Fruit fly (Drosophila melanogaster) whole organism, embryonic: ENCODE data around the gene Uev1A.
A peak's percentile ranks its signal among the peaks of the same experiment; 100 is the strongest.

Experiments used
- Aef1 ChIP-seq: fragments of 200-800 bp; sonication (Bioruptor generic); IDR thresholded peaks from 3 replicates; pipeline ENCODE4 v1.3.6; 2022; ENCODE audit warnings: missing biosample characterization, missing genetic modification characterization
- CG10366 ChIP-seq: fragments of 200-800 bp; sonication (Bioruptor generic); IDR thresholded peaks from 2 replicates; pipeline ENCODE4 v1.3.6; 2022; ENCODE audit warnings: missing biosample characterization, missing genetic modification characterization
- CG10431 ChIP-seq: fragments of 200-800 bp; sonication (Bioruptor generic); optimal IDR thresholded peaks from 3 replicates; lab custom pipeline; 2018; ENCODE audit warnings: missing biosample characterization, mild to moderate bottlenecking, missing genetic modification characterization
- CG10543 ChIP-seq: fragments of 200-800 bp; sonication (Bioruptor generic); optimal IDR thresholded peaks from 3 replicates; lab custom pipeline; 2017; ENCODE audit warnings: missing biosample characterization, mild to moderate bottlenecking, missing genetic modification characterization, moderate library complexity
- CG11247 ChIP-seq: fragments of 200-800 bp; sonication (Bioruptor generic); IDR thresholded peaks from 2 replicates; pipeline ENCODE4 v1.3.6; 2022; ENCODE audit warnings: missing biosample characterization, missing genetic modification characterization
- CG11504 ChIP-seq: fragments of 200-800 bp; sonication (Bioruptor generic); optimal IDR thresholded peaks from 3 replicates; lab custom pipeline; 2019; ENCODE audit warnings: missing biosample characterization, mild to moderate bottlenecking, missing genetic modification characterization, moderate library complexity
- CG12219 ChIP-seq: fragments of 200-800 bp; sonication (Bioruptor generic); optimal IDR thresholded peaks from 3 replicates; lab custom pipeline; 2018; ENCODE audit warnings: missing biosample characterization, mild to moderate bottlenecking, missing genetic modification characterization
- CG12299 ChIP-seq: fragments of 200-800 bp; sonication (Bioruptor generic); optimal IDR thresholded peaks from 2 replicates; lab custom pipeline; 2018; ENCODE audit warnings: missing biosample characterization, mild to moderate bottlenecking, missing genetic modification characterization
- CG12659 ChIP-seq: fragments of 200-800 bp; sonication (Bioruptor generic); optimal IDR thresholded peaks from 3 replicates; lab custom pipeline; 2017; ENCODE audit warnings: mild to moderate bottlenecking, missing biosample characterization, missing genetic modification reagents, missing genetic modification characterization
- CG15269 ChIP-seq: fragments of 200-800 bp; sonication (Bioruptor generic); optimal IDR thresholded peaks from 2 replicates; lab custom pipeline; 2018; ENCODE audit warnings: missing biosample characterization, mild to moderate bottlenecking, missing genetic modification characterization, moderate library complexity
- CG17568 ChIP-seq: fragments of 200-800 bp; sonication (Bioruptor generic); optimal IDR thresholded peaks from 2 replicates; lab custom pipeline; 2018; ENCODE audit warnings: missing biosample characterization, mild to moderate bottlenecking, missing genetic modification characterization, moderate library complexity
- CG18599 ChIP-seq: fragments of 200-800 bp; sonication (Bioruptor generic); optimal IDR thresholded peaks from 3 replicates; lab custom pipeline; 2017; ENCODE audit warnings: missing biosample characterization, missing genetic modification characterization, mild to moderate bottlenecking, moderate library complexity, missing genetic modification reagents
- CG2116 ChIP-seq: fragments of 200-800 bp; sonication (Bioruptor generic); optimal IDR thresholded peaks from 3 replicates; lab custom pipeline; 2018; ENCODE audit warnings: missing biosample characterization, mild to moderate bottlenecking, missing genetic modification characterization
- CG2678 ChIP-seq: fragments of 200-800 bp; sonication (Bioruptor generic); optimal IDR thresholded peaks from 3 replicates; lab custom pipeline; 2019; ENCODE audit warnings: missing biosample characterization, mild to moderate bottlenecking, missing genetic modification characterization, moderate library complexity
- CG33213 ChIP-seq: fragments of 200-800 bp; sonication (Bioruptor generic); optimal IDR thresholded peaks from 3 replicates; lab custom pipeline; 2016; ENCODE audit warnings: missing biosample characterization, missing genetic modification characterization
- CG3726 ChIP-seq: fragments of 200-800 bp; sonication (Bioruptor generic); IDR thresholded peaks from 3 replicates; pipeline ENCODE4, ENCODE4 v1.3.6; 2022; ENCODE audit warnings: missing biosample characterization, missing genetic modification characterization
- CG4404 ChIP-seq: fragments of 200-800 bp; sonication (Bioruptor generic); IDR thresholded peaks from 2 replicates; pipeline ENCODE4 v1.3.6; 2022; ENCODE audit warnings: missing biosample characterization, missing genetic modification characterization
- CG4707 ChIP-seq: fragments of 200-800 bp; sonication (Bioruptor generic); optimal IDR thresholded peaks from 2 replicates; lab custom pipeline; 2018; ENCODE audit warnings: missing biosample characterization, mild to moderate bottlenecking, missing genetic modification characterization, moderate library complexity
- CG6272 ChIP-seq: fragments of 200-800 bp; sonication (Bioruptor generic); IDR thresholded peaks from 2 replicates; pipeline ENCODE4 v1.3.6; 2022; ENCODE audit warnings: missing biosample characterization, missing genetic modification characterization
- CG6683 ChIP-seq: fragments of 200-800 bp; sonication (Bioruptor generic); optimal IDR thresholded peaks from 2 replicates; lab custom pipeline; 2017; ENCODE audit warnings: missing biosample characterization, mild to moderate bottlenecking, missing genetic modification characterization, missing genetic modification reagents
- CG9727 ChIP-seq: fragments of 200-800 bp; sonication (Bioruptor generic); optimal IDR thresholded peaks from 3 replicates; lab custom pipeline; 2017; ENCODE audit warnings: missing biosample characterization, mild to moderate bottlenecking, missing genetic modification characterization
- CG9797 ChIP-seq: fragments of 200-800 bp; sonication (Bioruptor generic); optimal IDR thresholded peaks from 3 replicates; lab custom pipeline; 2018; ENCODE audit warnings: missing biosample characterization, mild to moderate bottlenecking, missing genetic modification characterization
- CG9817 ChIP-seq: fragments of 200-800 bp; sonication (Bioruptor generic); optimal IDR thresholded peaks from 2 replicates; lab custom pipeline; 2018; ENCODE audit warnings: missing biosample characterization, mild to moderate bottlenecking, missing genetic modification characterization, moderate library complexity
- CG9932 ChIP-seq: fragments of 200-800 bp; sonication (Bioruptor generic); IDR thresholded peaks from 2 replicates; pipeline ENCODE4 v1.3.6; 2022; ENCODE audit warnings: missing biosample characterization, missing genetic modification characterization
- Camta ChIP-seq: fragments of 200-800 bp; sonication (Bioruptor generic); optimal IDR thresholded peaks from 2 replicates; lab custom pipeline; 2016; ENCODE audit warnings: missing biosample characterization, missing genetic modification characterization
- HLH3B ChIP-seq: fragments of 200-800 bp; sonication (Bioruptor generic); IDR thresholded peaks from 2 replicates; pipeline ENCODE4 v1.3.6; 2022; ENCODE audit warnings: missing biosample characterization, missing genetic modification characterization
- Hand ChIP-seq: fragments of 200-800 bp; sonication (Bioruptor generic); optimal IDR thresholded peaks from 2 replicates; lab custom pipeline; 2017; ENCODE audit warnings: mild to moderate bottlenecking, missing biosample characterization, missing genetic modification reagents, missing genetic modification characterization
- Hr78 ChIP-seq, 2 experiments: fragments of 200-800 bp in 1 of 2; fragments of >200 bp in 1 of 2; sonication (Bioruptor generic) in 1 of 2; optimal IDR thresholded peaks; 2 replicates each; lab custom pipeline; 2017 to 2019; ENCODE audit warnings: missing biosample characterization in 2 of 2, missing genetic modification characterization in 2 of 2, mild to moderate bottlenecking in 1 of 2, moderate library complexity in 1 of 2
- Lpt ChIP-seq: fragments of >200 bp; optimal IDR thresholded peaks from 2 replicates; lab custom pipeline; 2018; ENCODE audit warnings: missing biosample characterization, missing genetic modification characterization
- Max ChIP-seq: fragments of 200-800 bp; sonication (Bioruptor generic); optimal IDR thresholded peaks from 2 replicates; lab custom pipeline; 2016; ENCODE audit warnings: missing biosample characterization, mild to moderate bottlenecking, missing genetic modification characterization
- Poxn ChIP-seq: fragments of 200-800 bp; sonication (Bioruptor generic); IDR thresholded peaks from 2 replicates; pipeline ENCODE4 v1.3.6; 2022; ENCODE audit warnings: missing biosample characterization, missing genetic modification characterization
- Rfx ChIP-seq: fragments of 200-800 bp; sonication (Bioruptor generic); IDR thresholded peaks from 2 replicates; pipeline ENCODE4 v1.3.6; 2022; ENCODE audit warnings: missing biosample characterization, missing genetic modification characterization
- Spps ChIP-seq: fragments of 200-800 bp; sonication (Bioruptor generic); optimal IDR thresholded peaks from 2 replicates; lab custom pipeline; 2018; ENCODE audit warnings: missing biosample characterization, mild to moderate bottlenecking, missing genetic modification characterization
- Sry-β ChIP-seq: fragments of 200-800 bp; sonication (Bioruptor generic); optimal IDR thresholded peaks from 2 replicates; lab custom pipeline; 2018; ENCODE audit warnings: missing biosample characterization, mild to moderate bottlenecking, missing genetic modification characterization, moderate library complexity
- Tbp ChIP-seq: fragments of >200 bp; optimal IDR thresholded peaks from 2 replicates; lab custom pipeline; 2018; ENCODE audit warnings: missing biosample characterization, missing genetic modification characterization
- chinmo ChIP-seq: fragments of 200-800 bp; sonication (Bioruptor generic); IDR thresholded peaks from 4 replicates; pipeline ENCODE4 v1.3.6; 2022; ENCODE audit warnings: missing biosample characterization, missing genetic modification characterization; ENCODE audit not compliant: partially characterized antibody
- fd102C ChIP-seq: fragments of 200-800 bp; sonication (Bioruptor generic); optimal IDR thresholded peaks from 2 replicates; lab custom pipeline; 2018; ENCODE audit warnings: missing biosample characterization, mild to moderate bottlenecking, missing genetic modification characterization, moderate library complexity
- fd96Cb ChIP-seq: fragments of 200-800 bp; sonication (Bioruptor generic); optimal IDR thresholded peaks from 2 replicates; lab custom pipeline; 2018; ENCODE audit warnings: missing biosample characterization, mild to moderate bottlenecking, missing genetic modification characterization, moderate library complexity
- ftz-f1 ChIP-seq: fragments of 200-800 bp; sonication (Bioruptor generic); optimal IDR thresholded peaks from 2 replicates; lab custom pipeline; 2016; ENCODE audit warnings: missing biosample characterization, missing genetic modification characterization
- gfzf ChIP-seq: fragments of 200-800 bp; sonication (Bioruptor generic); optimal IDR thresholded peaks from 2 replicates; lab custom pipeline; 2016; ENCODE audit warnings: missing biosample characterization, mild to moderate bottlenecking, missing genetic modification characterization, moderate library complexity
- lab ChIP-seq: fragments of 200-800 bp; sonication (Bioruptor generic); optimal IDR thresholded peaks from 3 replicates; lab custom pipeline; 2017; ENCODE audit warnings: missing biosample characterization, missing genetic modification characterization, mild to moderate bottlenecking, moderate library complexity, missing genetic modification reagents
- pros ChIP-seq: fragments of 200-800 bp; sonication (Bioruptor generic); optimal IDR thresholded peaks from 3 replicates; lab custom pipeline; 2019; ENCODE audit warnings: missing biosample characterization, mild to moderate bottlenecking, missing genetic modification characterization, moderate library complexity
- rib ChIP-seq: fragments of 200-800 bp; sonication (Bioruptor generic); IDR thresholded peaks from 2 replicates; pipeline ENCODE4 v1.3.6; 2022; ENCODE audit warnings: missing biosample characterization, missing genetic modification characterization
- ro ChIP-seq: fragments of 200-800 bp; sonication (Bioruptor generic); IDR thresholded peaks from 2 replicates; pipeline ENCODE4 v1.3.6; 2022; ENCODE audit warnings: missing biosample characterization, missing genetic modification characterization
- tin ChIP-seq: fragments of 200-800 bp; sonication (Bioruptor generic); optimal IDR thresholded peaks from 3 replicates; lab custom pipeline; 2016; ENCODE audit warnings: missing biosample characterization, missing genetic modification characterization
- usp ChIP-seq: fragments of >200 bp; optimal IDR thresholded peaks from 2 replicates; lab custom pipeline; 2017; ENCODE audit warnings: missing biosample characterization, missing genetic modification characterization
- wek ChIP-seq: fragments of 200-800 bp; sonication (Bioruptor generic); optimal IDR thresholded peaks from 3 replicates; lab custom pipeline; 2018; ENCODE audit warnings: missing biosample characterization, mild to moderate bottlenecking, missing genetic modification characterization, moderate library complexity
- zen2 ChIP-seq: fragments of 200-800 bp; sonication (Bioruptor generic); IDR thresholded peaks from 3 replicates; pipeline ENCODE4 v1.3.6; 2022; ENCODE audit warnings: missing biosample characterization, missing genetic modification characterization; ENCODE audit not compliant: partially characterized antibody

Uev1A gene

DNA sequence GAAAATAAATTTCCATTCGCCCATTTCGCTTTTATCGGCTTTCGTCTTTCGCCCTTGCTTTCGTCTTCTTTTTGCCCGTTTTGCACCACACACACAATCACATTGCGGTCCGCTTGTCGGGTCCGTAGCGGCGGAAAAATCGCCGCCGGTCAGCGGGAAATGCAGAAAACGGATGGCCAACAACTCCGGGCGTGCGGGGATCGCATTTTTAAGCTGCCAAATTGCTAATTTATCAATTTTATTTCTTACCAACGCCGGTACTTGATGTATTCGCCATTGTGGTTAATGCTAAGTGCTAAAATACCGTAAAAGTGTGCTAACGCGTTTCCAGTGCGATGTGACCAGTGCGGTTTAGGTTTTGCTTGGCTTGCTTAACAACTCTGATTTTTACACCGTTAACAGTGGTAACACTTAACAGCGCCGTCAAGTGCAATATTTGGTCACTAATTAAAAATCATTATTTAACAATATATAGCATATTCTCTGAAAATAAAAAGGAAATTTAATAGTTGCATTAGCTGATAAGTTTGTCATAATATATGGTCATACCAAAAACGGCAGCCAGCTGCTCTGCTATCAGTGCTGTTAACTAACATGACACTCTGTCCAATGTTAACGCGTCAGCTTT is at the start of gene Uev1A, which contains the start of gene Membrin (continued):
- peak; percentile 48 for TF ChIP-seq CG12659 (GFP tag; lab: Kevin White, UChicago)
- TF ChIP-seq chinmo (GFP tag; lab: Robert Waterston, UW): no peak
- TF ChIP-seq Tbp (GFP tag; lab: Kevin White, UChicago): peak; percentile 14
- TF ChIP-seq CG2116: peak; percentile 96
- no peak for TF ChIP-seq Hand (GFP tag; lab: Kevin White, UChicago)
- no peak for TF ChIP-seq CG6683 (GFP tag; lab: Kevin White, UChicago)

DNA sequence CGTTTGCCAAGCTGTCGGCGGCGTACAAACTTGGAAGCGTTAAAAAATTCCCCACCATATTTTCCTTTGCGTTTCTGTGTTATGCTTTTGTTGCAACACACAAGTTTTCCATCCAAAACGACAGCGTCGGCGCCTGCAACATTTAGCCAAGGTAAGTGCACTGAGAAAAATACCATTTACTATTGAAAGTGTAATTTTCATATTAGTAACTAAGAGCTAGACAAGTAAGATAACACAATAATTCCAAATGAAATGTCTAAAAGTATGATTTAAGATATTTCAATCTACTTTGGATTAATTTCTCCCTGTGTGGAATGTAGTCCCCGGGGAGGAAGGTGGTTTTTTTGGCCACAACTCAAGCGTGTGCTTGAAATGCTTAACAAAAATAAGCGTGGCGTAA is 19.7 kb upstream of the Uev1A start:
- TF ChIP-seq zen2 (no peak), Max (no peak), CG12299 (tag; lab: Kevin White, UChicago) (no peak), gfzf (GFP tag; lab: Kevin White, UChicago) (no peak), CG18599 (GFP tag; lab: Kevin White, UChicago) (peak; percentile 27), pros (no peak), HLH3B (GFP tag; lab: Robert Waterston, UW) (0 out of 2 replicates have a peak, but pooled peaks have one; percentile 33), ftz-f1 (GFP tag; lab: Kevin White, UChicago) (no peak), Poxn (GFP tag; lab: Robert Waterston, UW) (no peak), CG4707 (GFP tag; lab: Kevin White, UChicago) (no peak), CG11247 (GFP tag; lab: Robert Waterston, UW) (no peak), CG6272 (no peak), CG10543 (GFP tag; lab: Kevin White, UChicago) (no peak), CG17568 (GFP tag; lab: Kevin White, UChicago) (no peak), fd96Cb (tag; lab: Kevin White, UChicago) (peak; percentile 18), lab (peak; percentile 37), Rfx (GFP tag; lab: Robert Waterston, UW) (no peak), Spps (tag; lab: Kevin White, UChicago) (no peak), CG10431 (GFP tag; lab: Kevin White, UChicago) (no peak), Aef1 (GFP tag; lab: Robert Waterston, UW) (peak; percentile 34; the same call in 1 of the 3 replicates), CG9817 (tag; lab: Kevin White, UChicago) (no peak), CG4404 (GFP tag; lab: Robert Waterston, UW) (no peak), Lpt (GFP tag; lab: Kevin White, UChicago) (no peak), CG9727 (GFP tag; lab: Kevin White, UChicago) (no peak), fd102C (GFP tag; lab: Kevin White, UChicago) (no peak), CG3726 (GFP tag; lab: Robert Waterston, UW) (no peak), Camta (GFP tag; lab: Kevin White, UChicago) (no peak), Sry-β (GFP tag; lab: Kevin White, UChicago) (no peak), ro (GFP tag; lab: Robert Waterston, UW) (no peak), rib (GFP tag; lab: Robert Waterston, UW) (no peak), CG9932 (GFP tag; lab: Robert Waterston, UW) (no peak), Hr78 (GFP tag; optimal IDR thresholded peaks at IDR 0.05; lab: Kevin White, UChicago) (no peak), CG9797 (GFP tag; lab: Kevin White, UChicago) (no peak), CG2678 (tag; lab: Kevin White, UChicago) (no peak), tin (no peak), CG11504 (peak; percentile 46), CG12219 (no peak), CG33213 (GFP tag; lab: Kevin White, UChicago) (no peak), CG10366 (no peak), usp (GFP tag; lab: Kevin White, UChicago) (no peak), CG15269 (tag; lab: Kevin White, UChicago) (no peak), wek (GFP tag; lab: Kevin White, UChicago) (no peak)
